Fruit fly (Drosophila melanogaster) whole organism, pupa: ENCODE data around the gene Nf1.

Experiments used
- CG10348 ChIP-seq: fragments of 200-800 bp; sonication (Bioruptor generic); IDR thresholded peaks from 2 replicates; pipeline ENCODE4 v1.3.6; 2022; ENCODE audit warnings: missing biosample characterization, missing genetic modification characterization
- CG12605 ChIP-seq: fragments of 200-800 bp; sonication (Bioruptor generic); IDR thresholded peaks from 2 replicates; pipeline ENCODE4 v1.3.6; 2022; ENCODE audit warnings: missing biosample characterization, missing genetic modification characterization
- CG13204 ChIP-seq: fragments of 200-800 bp; sonication (Bioruptor generic); optimal IDR thresholded peaks from 2 replicates; lab custom pipeline; 2018; ENCODE audit warnings: missing biosample characterization, mild to moderate bottlenecking, missing genetic modification characterization, moderate library complexity
- CG14655 ChIP-seq: fragments of 200-800 bp; sonication (Bioruptor generic); optimal IDR thresholded peaks from 3 replicates; lab custom pipeline; 2017; ENCODE audit warnings: mild to moderate bottlenecking, missing biosample characterization, missing genetic modification reagents, missing genetic modification characterization
- CG15710 ChIP-seq: fragments of 200-800 bp; sonication (Bioruptor generic); optimal IDR thresholded peaks from 2 replicates; lab custom pipeline; 2018; ENCODE audit warnings: missing biosample characterization, mild to moderate bottlenecking, missing genetic modification characterization, moderate library complexity
- CG17806 ChIP-seq: fragments of 200-800 bp; sonication (Bioruptor generic); optimal IDR thresholded peaks from 2 replicates; lab custom pipeline; 2018; ENCODE audit warnings: missing biosample characterization, mild to moderate bottlenecking, missing genetic modification characterization, moderate library complexity
- CG32121 ChIP-seq: fragments of 200-800 bp; sonication (Bioruptor generic); IDR thresholded peaks from 2 replicates; pipeline ENCODE4 v1.3.6; 2022; ENCODE audit warnings: missing biosample characterization, missing genetic modification characterization
- CG34367 ChIP-seq: fragments of 200-800 bp; sonication (Bioruptor generic); optimal IDR thresholded peaks from 2 replicates; lab custom pipeline; 2018; ENCODE audit warnings: missing biosample characterization, mild to moderate bottlenecking, missing genetic modification characterization
- CG4496 ChIP-seq: fragments of 200-800 bp; sonication (Bioruptor generic); IDR thresholded peaks from 3 replicates; pipeline ENCODE4 v1.3.6; 2022; ENCODE audit warnings: missing biosample characterization, missing genetic modification characterization
- CG8159 ChIP-seq: fragments of 200-800 bp; sonication (Bioruptor generic); optimal IDR thresholded peaks from 3 replicates; lab custom pipeline; 2018; ENCODE audit warnings: missing biosample characterization, mild to moderate bottlenecking, missing genetic modification characterization, moderate library complexity
- CG8301 ChIP-seq: fragments of 200-800 bp; sonication (Bioruptor generic); optimal IDR thresholded peaks from 2 replicates; lab custom pipeline; 2018; ENCODE audit warnings: missing biosample characterization, mild to moderate bottlenecking, missing genetic modification characterization
- CG9948 ChIP-seq: fragments of 200-800 bp; sonication (Bioruptor generic); optimal IDR thresholded peaks from 2 replicates; lab custom pipeline; 2018; ENCODE audit warnings: missing biosample characterization, mild to moderate bottlenecking, missing genetic modification characterization, moderate library complexity
- D1 ChIP-seq: fragments of 200-800 bp; sonication (Bioruptor generic); optimal IDR thresholded peaks from 2 replicates; lab custom pipeline; 2018; ENCODE audit warnings: missing biosample characterization, mild to moderate bottlenecking, missing genetic modification characterization, moderate library complexity
- EcR ChIP-seq: fragments of 200-800 bp; sonication (Bioruptor generic); optimal IDR thresholded peaks from 3 replicates; lab custom pipeline; 2019; ENCODE audit warnings: missing biosample characterization, missing genetic modification characterization, mild to moderate bottlenecking, moderate library complexity, missing genetic modification reagents
- Ets98B ChIP-seq: fragments of 200-800 bp; sonication (Bioruptor generic); IDR thresholded peaks from 2 replicates; pipeline ENCODE4 v1.3.6; 2022; ENCODE audit warnings: missing biosample characterization, missing genetic modification characterization
- Pif1A ChIP-seq: fragments of 200-800 bp; sonication (Bioruptor generic); optimal IDR thresholded peaks from 3 replicates; lab custom pipeline; 2016; ENCODE audit warnings: missing biosample characterization, missing genetic modification characterization
- Pif1B ChIP-seq: fragments of 200-800 bp; sonication (Bioruptor generic); optimal IDR thresholded peaks from 3 replicates; lab custom pipeline; 2016; ENCODE audit warnings: missing biosample characterization, missing genetic modification characterization
- Snoo ChIP-seq: fragments of 200-800 bp; sonication (Bioruptor generic); optimal IDR thresholded peaks from 3 replicates; lab custom pipeline; 2017; ENCODE audit warnings: missing biosample characterization, mild to moderate bottlenecking, missing genetic modification characterization, inconsistent platforms
- fd96Ca ChIP-seq: fragments of 200-800 bp; sonication (Bioruptor generic); IDR thresholded peaks from 3 replicates; pipeline ENCODE4 v1.3.6; 2022; ENCODE audit warnings: missing biosample characterization, missing genetic modification characterization
- gl ChIP-seq: fragments of 200-800 bp; sonication (Bioruptor generic); optimal IDR thresholded peaks from 2 replicates; lab custom pipeline; 2018; ENCODE audit warnings: missing biosample characterization, mild to moderate bottlenecking, missing genetic modification characterization
- rn ChIP-seq: fragments of 200-800 bp; sonication (Bioruptor generic); IDR thresholded peaks from 2 replicates; pipeline ENCODE4 v1.3.6; 2022; ENCODE audit warnings: missing biosample characterization, missing genetic modification characterization

The Nf1 gene

DNA sequence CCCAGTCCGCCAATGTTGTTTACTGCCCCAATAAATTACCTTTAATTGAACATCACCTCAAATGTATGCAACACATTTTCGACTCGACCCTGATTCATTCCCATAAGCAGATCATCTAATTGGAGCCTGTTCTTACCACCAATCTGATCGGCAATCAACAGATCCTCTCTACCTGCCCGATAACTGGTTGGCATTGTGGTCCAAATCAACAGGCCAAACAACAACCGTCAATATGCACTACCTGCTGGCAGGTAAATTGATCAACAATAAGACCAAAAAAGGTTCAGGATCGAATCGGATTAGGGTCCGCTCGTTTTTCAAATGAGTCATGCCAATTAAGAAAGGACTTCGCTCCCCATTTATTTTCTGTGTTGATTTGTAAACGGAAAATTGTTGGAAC, 40.4 kb downstream of the Nf1 start:
- TF ChIP-seq CG13204 = no peak
- TF ChIP-seq CG10348 (GFP tag; lab: Robert Waterston, UW) = no peak
- no peak for TF ChIP-seq CG9948 (tag; lab: Kevin White, UChicago)
- no peak for TF ChIP-seq CG32121 (GFP tag; lab: Robert Waterston, UW)
- no peak for TF ChIP-seq CG17806 (tag; lab: Kevin White, UChicago)
- no peak for TF ChIP-seq gl (tag; lab: Kevin White, UChicago)
- no peak for TF ChIP-seq CG8159 (tag; lab: Kevin White, UChicago)
- TF ChIP-seq D1 (tag; lab: Kevin White, UChicago) = no peak
- TF ChIP-seq rn = no peak

DNA sequence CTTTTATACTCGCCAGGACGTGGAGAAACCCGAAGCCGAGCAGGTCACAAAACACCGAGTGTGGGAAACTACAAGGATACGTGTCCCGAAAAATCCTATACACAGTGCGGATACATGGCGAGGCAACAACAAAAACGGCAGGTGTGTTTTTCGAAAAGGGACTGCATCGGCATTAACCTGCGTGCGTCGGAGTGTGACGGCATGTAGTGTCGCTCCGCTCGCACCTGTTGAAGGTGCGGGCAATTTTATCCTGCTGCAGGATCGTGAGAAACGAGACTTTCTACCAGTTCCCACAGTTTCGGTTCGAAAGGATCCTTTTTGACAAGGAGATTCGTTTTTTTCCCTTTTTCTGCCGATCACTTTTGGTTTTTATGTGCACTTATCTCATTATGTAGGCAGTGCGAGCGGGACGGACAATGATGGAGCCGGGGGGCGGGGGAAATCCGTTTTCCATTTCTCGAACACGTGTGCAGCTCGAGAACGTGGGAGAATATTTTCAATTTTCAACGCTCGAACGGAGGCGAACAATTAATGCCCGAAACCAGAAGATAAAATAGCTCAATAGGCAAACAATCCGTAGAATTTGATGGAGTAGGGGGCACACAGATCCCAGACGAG, 41.9 kb downstream of the Nf1 start:
- no peak for TF ChIP-seq CG10348 (GFP tag; lab: Robert Waterston, UW)
- no peak for TF ChIP-seq CG8159 (tag; lab: Kevin White, UChicago)
- TF ChIP-seq Pif1A (GFP tag; lab: Kevin White, UChicago) = no peak
- TF ChIP-seq CG9948 (tag; lab: Kevin White, UChicago) = no peak
- TF ChIP-seq Ets98B = no peak
- TF ChIP-seq fd96Ca (GFP tag; lab: Robert Waterston, UW) = no peak
- TF ChIP-seq Snoo (tag; lab: Kevin White, UChicago) = no peak
- no peak for TF ChIP-seq CG12605
- TF ChIP-seq rn = no peak
- TF ChIP-seq CG14655 = no peak

- TF ChIP-seq Ets98B (no peak), Snoo (tag; lab: Kevin White, UChicago) (no peak), CG32121 (GFP tag; lab: Robert Waterston, UW) (no peak), D1 (tag; lab: Kevin White, UChicago) (no peak)
- TF ChIP-seq, all 21 proteins: peak for 0
These were observed 43.9 kb downstream of the Nf1 start for dm6 chr3R:26026631-26027274.

DNA sequence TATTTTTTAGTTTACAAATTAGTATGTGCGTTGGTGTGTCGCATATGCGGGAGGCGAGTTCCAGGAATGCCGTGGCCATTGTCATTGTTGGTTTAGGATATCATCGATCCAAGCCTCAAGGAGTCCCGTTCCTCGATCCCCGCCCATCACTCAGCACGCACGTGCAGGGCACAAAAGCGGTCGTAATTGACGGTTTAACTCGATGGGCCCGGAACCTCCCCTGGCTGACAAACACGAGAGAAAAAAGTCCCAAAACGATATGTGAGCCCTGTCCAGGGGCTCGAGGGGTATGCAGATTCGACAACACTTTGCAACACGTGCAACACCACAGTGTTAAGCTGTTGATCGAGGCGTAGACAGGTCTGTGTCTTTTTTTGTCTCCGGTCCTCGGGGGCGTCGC, 45.1 kb downstream of the Nf1 start:
- TF ChIP-seq rn (no peak), CG34367 (no peak)

DNA sequence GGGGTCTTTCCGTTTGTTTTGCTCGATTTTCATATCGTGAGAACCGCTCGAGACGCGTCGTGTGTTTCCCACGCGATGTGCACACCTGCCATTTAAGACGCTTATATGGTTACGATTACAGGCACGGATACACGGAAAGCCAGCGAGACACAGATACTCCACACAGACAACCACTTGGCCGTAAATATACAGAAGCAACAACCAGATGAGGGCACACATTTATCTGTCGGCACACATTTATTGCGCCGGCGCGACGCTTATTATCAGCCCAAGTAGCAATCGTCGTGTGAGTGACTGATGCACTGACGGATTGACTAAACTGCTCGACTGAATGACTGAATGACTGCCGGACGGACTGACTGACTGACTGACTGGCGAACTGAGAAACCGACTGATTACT, 47.7 kb downstream of the Nf1 start:
- TF ChIP-seq CG14655 (no peak), rn (no peak), CG12605 (no peak), CG8159 (tag; lab: Kevin White, UChicago) (no peak), CG9948 (tag; lab: Kevin White, UChicago) (no peak), CG10348 (GFP tag; lab: Robert Waterston, UW) (no peak), EcR (no peak), CG4496 (GFP tag; lab: Robert Waterston, UW) (no peak), fd96Ca (GFP tag; lab: Robert Waterston, UW) (no peak), CG34367 (no peak), Pif1A (GFP tag; lab: Kevin White, UChicago) (no peak), D1 (tag; lab: Kevin White, UChicago) (no peak), Pif1B (GFP tag; lab: Kevin White, UChicago) (no peak), CG8301 (tag; lab: Kevin White, UChicago) (no peak), CG32121 (GFP tag; lab: Robert Waterston, UW) (no peak), CG15710 (tag; lab: Kevin White, UChicago) (no peak)

DNA sequence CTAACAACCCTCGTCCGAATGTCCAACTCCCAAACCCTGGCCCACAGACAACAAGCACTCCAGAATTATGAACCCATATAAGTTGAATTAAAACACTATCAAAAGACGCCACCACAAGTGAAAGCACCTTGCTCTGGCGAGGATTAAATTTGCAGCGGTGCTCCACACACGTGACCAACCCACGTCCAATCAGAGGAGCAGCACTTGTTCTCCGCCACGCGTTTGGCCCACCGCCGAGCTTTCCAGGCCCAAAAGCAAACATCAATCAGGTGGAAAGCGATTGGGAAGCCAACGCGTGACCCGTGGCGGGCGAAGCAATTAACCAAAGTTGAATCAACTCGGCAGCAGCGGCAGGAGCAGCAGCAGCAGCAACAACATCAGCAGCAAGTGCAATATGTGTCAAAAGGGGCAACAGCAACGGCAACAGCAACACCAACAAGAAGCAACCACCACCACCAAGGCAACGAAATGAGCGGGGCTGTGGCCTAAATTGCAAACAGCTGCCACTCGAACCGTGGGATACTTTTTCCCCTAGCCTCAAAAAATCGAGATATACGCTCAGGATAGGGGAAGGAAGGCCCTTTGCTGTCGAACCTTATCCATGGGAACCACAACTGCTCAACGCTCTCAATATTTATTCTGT, 49.3 kb downstream of the Nf1 start:
- no peak for TF ChIP-seq CG13204
- TF ChIP-seq CG10348 (GFP tag; lab: Robert Waterston, UW) = no peak
- TF ChIP-seq CG9948 (tag; lab: Kevin White, UChicago) = no peak
- no peak for TF ChIP-seq fd96Ca (GFP tag; lab: Robert Waterston, UW)
- peak; percentile 60 for TF ChIP-seq EcR

DNA sequence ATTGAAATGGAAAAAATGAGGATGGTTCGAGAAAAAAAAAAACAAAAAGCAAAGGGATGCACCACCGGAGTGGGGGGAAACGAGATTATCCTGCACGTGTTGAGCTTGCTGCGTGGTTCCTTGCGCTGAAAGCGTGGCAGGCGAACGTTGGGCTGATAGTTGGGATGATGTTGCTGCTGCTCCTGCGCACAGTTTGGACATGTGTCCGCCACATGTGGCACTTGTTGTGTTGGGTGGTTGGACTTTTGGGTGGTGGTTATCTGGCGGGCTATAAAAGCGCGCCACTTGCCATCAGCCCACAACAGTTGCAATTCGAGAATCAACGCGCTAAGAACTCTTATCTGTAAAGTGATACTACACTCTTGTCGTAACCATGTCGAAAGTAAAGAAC, 49.8 kb downstream of the Nf1 start:
- TF ChIP-seq CG9948 (tag; lab: Kevin White, UChicago) = no peak
- TF ChIP-seq CG4496 (GFP tag; lab: Robert Waterston, UW) = no peak
- TF ChIP-seq Snoo (tag; lab: Kevin White, UChicago) = no peak
- TF ChIP-seq CG15710 (tag; lab: Kevin White, UChicago) = no peak
- TF ChIP-seq fd96Ca (GFP tag; lab: Robert Waterston, UW) = no peak
- TF ChIP-seq CG34367 = no peak
- no peak for TF ChIP-seq Ets98B
- TF ChIP-seq CG10348 (GFP tag; lab: Robert Waterston, UW) = no peak
- TF ChIP-seq CG32121 (GFP tag; lab: Robert Waterston, UW) = no peak
- no peak for TF ChIP-seq EcR
- no peak for TF ChIP-seq gl (tag; lab: Kevin White, UChicago)
- no peak for TF ChIP-seq D1 (tag; lab: Kevin White, UChicago)
